Fruit fly (Drosophila melanogaster) whole organism, embryonic: Measurements from ENCODE around the gene CG14153.

ENCODE experiments used
- CG10147 ChIP-seq: fragments of 200-800 bp; sonication (Bioruptor generic); optimal IDR thresholded peaks from 2 replicates; lab custom pipeline; 2019; ENCODE audit warnings: missing biosample characterization, mild to moderate bottlenecking, missing genetic modification characterization, moderate library complexity
- CG10565 ChIP-seq: fragments of 200-800 bp; sonication (Bioruptor generic); optimal IDR thresholded peaks from 3 replicates; lab custom pipeline; 2016; ENCODE audit warnings: missing biosample characterization, mild to moderate bottlenecking, missing genetic modification characterization
- CG10979 ChIP-seq: fragments of 200-800 bp; sonication (Bioruptor generic); optimal IDR thresholded peaks from 2 replicates; lab custom pipeline; 2018; ENCODE audit warnings: missing biosample characterization, mild to moderate bottlenecking, missing genetic modification characterization, moderate library complexity
- CG11085 ChIP-seq: fragments of 200-800 bp; sonication (Bioruptor generic); IDR thresholded peaks from 2 replicates; pipeline ENCODE4 v1.3.6; 2022; ENCODE audit warnings: missing biosample characterization, missing genetic modification characterization
- CG12391 ChIP-seq: fragments of 200-800 bp; sonication (Bioruptor generic); optimal IDR thresholded peaks from 3 replicates; lab custom pipeline; 2018; ENCODE audit warnings: missing biosample characterization, mild to moderate bottlenecking, missing genetic modification characterization, moderate library complexity
- CG1529 ChIP-seq: fragments of 200-800 bp; sonication (Bioruptor generic); optimal IDR thresholded peaks from 3 replicates; lab custom pipeline; 2018; ENCODE audit warnings: missing biosample characterization, missing genetic modification characterization
- CG16863 ChIP-seq: fragments of 200-800 bp; sonication (Bioruptor generic); optimal IDR thresholded peaks from 3 replicates; lab custom pipeline; 2016; ENCODE audit warnings: missing biosample characterization, missing genetic modification characterization
- CG18764 ChIP-seq: fragments of 200-800 bp; sonication (Bioruptor generic); optimal IDR thresholded peaks from 3 replicates; lab custom pipeline; 2016; ENCODE audit warnings: missing biosample characterization, missing genetic modification characterization
- CG2875 ChIP-seq: fragments of 200-800 bp; sonication (Bioruptor generic); optimal IDR thresholded peaks from 2 replicates; lab custom pipeline; 2017; ENCODE audit warnings: missing biosample characterization, mild to moderate bottlenecking, missing genetic modification characterization, missing genetic modification reagents
- CG31441 ChIP-seq: fragments of 200-800 bp; sonication (Bioruptor generic); IDR thresholded peaks from 2 replicates; pipeline ENCODE4 v1.3.6; 2022; ENCODE audit warnings: missing biosample characterization, missing genetic modification characterization
- CG33557 ChIP-seq: fragments of 200-800 bp; sonication (Bioruptor generic); optimal IDR thresholded peaks from 2 replicates; lab custom pipeline; 2019; ENCODE audit warnings: missing biosample characterization, mild to moderate bottlenecking, missing genetic modification characterization, moderate library complexity
- CG4820 ChIP-seq: fragments of 200-800 bp; sonication (Bioruptor generic); optimal IDR thresholded peaks from 3 replicates; lab custom pipeline; 2016; ENCODE audit warnings: missing biosample characterization, missing genetic modification characterization
- CG6175 ChIP-seq: fragments of 200-800 bp; sonication (Bioruptor generic); IDR thresholded peaks from 3 replicates; pipeline ENCODE4 v1.3.6; 2022; ENCODE audit warnings: missing biosample characterization, missing genetic modification characterization
- CG7271 ChIP-seq: fragments of 200-800 bp; sonication (Bioruptor generic); optimal IDR thresholded peaks from 2 replicates; lab custom pipeline; 2018; ENCODE audit warnings: missing biosample characterization, mild to moderate bottlenecking, missing genetic modification characterization, moderate library complexity
- CG7928 ChIP-seq: fragments of 200-800 bp; sonication (Bioruptor generic); optimal IDR thresholded peaks from 2 replicates; lab custom pipeline; 2017; ENCODE audit warnings: missing biosample characterization, mild to moderate bottlenecking, missing genetic modification characterization
- CG9797 ChIP-seq: fragments of 200-800 bp; sonication (Bioruptor generic); optimal IDR thresholded peaks from 3 replicates; lab custom pipeline; 2018; ENCODE audit warnings: missing biosample characterization, mild to moderate bottlenecking, missing genetic modification characterization
- D19A ChIP-seq: fragments of 200-800 bp; optimal IDR thresholded peaks from 3 replicates; lab custom pipeline; 2019; ENCODE audit warnings: missing biosample characterization, mild to moderate bottlenecking, missing genetic modification characterization, moderate library complexity
- E2f2 ChIP-seq: fragments of 200-800 bp; sonication (Bioruptor generic); IDR thresholded peaks from 2 replicates; pipeline ENCODE4 v1.3.6; 2022; ENCODE audit warnings: missing biosample characterization, missing genetic modification characterization
- Hmr ChIP-seq: fragments of 200-800 bp; sonication (Bioruptor generic); optimal IDR thresholded peaks from 3 replicates; lab custom pipeline; 2017; ENCODE audit warnings: mild to moderate bottlenecking, missing biosample characterization, missing genetic modification reagents, missing genetic modification characterization
- Hr3 ChIP-seq: fragments of 200-800 bp; sonication (Bioruptor generic); optimal IDR thresholded peaks from 3 replicates; lab custom pipeline; 2016; ENCODE audit warnings: missing biosample characterization, missing genetic modification characterization
- Kr ChIP-seq: fragments of 200-800 bp; sonication (Bioruptor generic); optimal IDR thresholded peaks from 2 replicates; lab custom pipeline; 2017; ENCODE audit warnings: missing biosample characterization, mild to moderate bottlenecking, missing genetic modification characterization
- Mes4 ChIP-seq: fragments of 200-800 bp; sonication (Bioruptor generic); optimal IDR thresholded peaks from 2 replicates; lab custom pipeline; 2016; ENCODE audit warnings: missing biosample characterization, missing genetic modification characterization
- PHDP ChIP-seq: fragments of 200-800 bp; sonication (Bioruptor generic); optimal IDR thresholded peaks from 3 replicates; lab custom pipeline; 2018; ENCODE audit warnings: missing biosample characterization, mild to moderate bottlenecking, missing genetic modification characterization, moderate library complexity
- aop ChIP-seq: fragments of 200-800 bp; sonication (Bioruptor generic); IDR thresholded peaks from 2 replicates; pipeline ENCODE4 v1.3.6; 2022; ENCODE audit warnings: missing biosample characterization, missing genetic modification characterization
- dysf ChIP-seq: fragments of 200-800 bp; sonication (Bioruptor generic); IDR thresholded peaks from 3 replicates; pipeline ENCODE4 v1.3.6; 2022; ENCODE audit warnings: missing biosample characterization, missing genetic modification characterization
- fd96Cb ChIP-seq: fragments of 200-800 bp; sonication (Bioruptor generic); optimal IDR thresholded peaks from 2 replicates; lab custom pipeline; 2018; ENCODE audit warnings: missing biosample characterization, mild to moderate bottlenecking, missing genetic modification characterization, moderate library complexity
- gcm2 ChIP-seq: fragments of 200-800 bp; sonication (Bioruptor generic); optimal IDR thresholded peaks from 2 replicates; lab custom pipeline; 2016; ENCODE audit warnings: missing biosample characterization, missing genetic modification characterization
- ind ChIP-seq: fragments of 200-800 bp; sonication (Bioruptor generic); optimal IDR thresholded peaks from 3 replicates; lab custom pipeline; 2016; ENCODE audit warnings: missing biosample characterization, missing genetic modification characterization
- insv ChIP-seq, 2 experiments: fragments of 200-800 bp; sonication (Bioruptor generic); optimal IDR thresholded peaks; 3 replicates each; lab custom pipeline; 2016 to 2018; ENCODE audit warnings: missing biosample characterization in 2 of 2, missing genetic modification characterization in 2 of 2
- luna ChIP-seq: fragments of 200-800 bp; sonication (Bioruptor generic); optimal IDR thresholded peaks from 2 replicates; lab custom pipeline; 2016; ENCODE audit warnings: missing biosample characterization, missing genetic modification characterization
- nau ChIP-seq: fragments of 200-800 bp; sonication (Bioruptor generic); optimal IDR thresholded peaks from 3 replicates; lab custom pipeline; 2017; ENCODE audit warnings: missing biosample characterization, mild to moderate bottlenecking, missing genetic modification characterization, missing genetic modification reagents
- odd ChIP-seq: fragments of 200-800 bp; sonication (Bioruptor generic); optimal IDR thresholded peaks from 2 replicates; lab custom pipeline; 2017; ENCODE audit warnings: missing biosample characterization, mild to moderate bottlenecking, missing genetic modification characterization
- org-1 ChIP-seq: fragments of 200-800 bp; sonication (Bioruptor generic); optimal IDR thresholded peaks from 2 replicates; lab custom pipeline; 2017; ENCODE audit warnings: missing biosample characterization, missing genetic modification characterization
- pan ChIP-seq, 4 experiments: fragments of >200 bp in 3 of 4; fragments of 200-800 bp in 1 of 4; sonication (Bioruptor generic) in 1 of 4; optimal IDR thresholded peaks in 3 of 4; IDR thresholded peaks in 1 of 4; 2 replicates each; pipeline versions ENCODE4 v1.3.6 to Lab custom; 2017 to 2022; ENCODE audit warnings: missing biosample characterization in 2 of 4, missing genetic modification characterization in 2 of 4, mixed read lengths in 1 of 4
- repo ChIP-seq: fragments of 200-800 bp; sonication (Bioruptor generic); optimal IDR thresholded peaks from 2 replicates; lab custom pipeline; 2016; ENCODE audit warnings: missing biosample characterization, missing genetic modification characterization
- rib ChIP-seq: fragments of 200-800 bp; sonication (Bioruptor generic); IDR thresholded peaks from 2 replicates; pipeline ENCODE4 v1.3.6; 2022; ENCODE audit warnings: missing biosample characterization, missing genetic modification characterization
- scrt ChIP-seq: fragments of 200-800 bp; sonication (Bioruptor generic); optimal IDR thresholded peaks from 2 replicates; lab custom pipeline; 2018; ENCODE audit warnings: missing biosample characterization, mild to moderate bottlenecking, missing genetic modification characterization, moderate library complexity
- sima ChIP-seq: fragments of 200-800 bp; sonication (Bioruptor generic); optimal IDR thresholded peaks from 2 replicates; lab custom pipeline; 2016; ENCODE audit warnings: missing biosample characterization, missing genetic modification characterization
- so ChIP-seq: fragments of 200-800 bp; sonication (Bioruptor generic); IDR thresholded peaks from 3 replicates; pipeline ENCODE4 v1.3.6; 2022; ENCODE audit warnings: missing biosample characterization, missing genetic modification characterization
- sob ChIP-seq: fragments of 200-800 bp; sonication (Bioruptor generic); IDR thresholded peaks from 2 replicates; pipeline ENCODE4 v1.3.6; 2022; ENCODE audit warnings: missing biosample characterization, missing genetic modification characterization

Gene CG14153

DNA sequence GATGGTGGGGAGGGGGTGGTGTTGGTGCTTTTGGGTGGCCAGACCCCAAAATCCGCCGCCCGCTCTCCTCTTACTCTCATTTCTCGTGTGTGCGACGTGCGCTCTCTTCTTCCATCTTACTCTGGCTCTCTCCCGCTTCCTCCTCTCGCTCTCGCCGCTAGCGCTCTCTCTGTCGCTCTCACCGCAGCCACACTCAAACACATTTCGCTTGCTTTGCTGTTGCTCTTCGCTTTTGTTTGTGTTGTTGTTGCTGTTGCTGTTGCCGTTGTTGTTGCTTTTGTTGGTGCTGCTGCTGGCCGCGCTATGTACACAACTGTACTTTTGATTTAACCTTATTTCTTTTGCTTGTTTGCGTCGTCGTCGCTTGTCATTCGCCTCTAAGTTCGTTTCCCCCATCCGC, 38.5 kb downstream of the CG14153 start (continued):
- TF ChIP-seq fd96Cb (tag; lab: Kevin White, UChicago) (no peak), Hmr (GFP tag; lab: Kevin White, UChicago) (no peak), E2f2 (GFP tag; lab: Robert Waterston, UW) (no peak; the same call in 1 of the 2 replicates), odd (GFP tag; lab: Kevin White, UChicago) (no peak), Kr (GFP tag; lab: Kevin White, UChicago) (no peak), CG6175 (GFP tag; lab: Robert Waterston, UW) (no peak), Hr3 (no peak), CG11085 (GFP tag; lab: Robert Waterston, UW) (no peak), CG33557 (GFP tag; lab: Kevin White, UChicago) (no peak), CG16863 (GFP tag; lab: Kevin White, UChicago) (no peak), rib (GFP tag; lab: Robert Waterston, UW) (peak; percentile 60; the same call in 1 of the 2 replicates), scrt (peak; percentile 23), aop (GFP tag; lab: Robert Waterston, UW) (no peak), ind (GFP tag; lab: Kevin White, UChicago) (no peak), CG2875 (GFP tag; lab: Kevin White, UChicago) (no peak), CG10147 (GFP tag; lab: Kevin White, UChicago) (no peak), CG4820 (GFP tag; lab: Kevin White, UChicago) (no peak), CG18764 (no peak), sima (GFP tag; lab: Kevin White, UChicago) (no peak), dysf (GFP tag; lab: Robert Waterston, UW) (no peak), CG10565 (GFP tag; lab: Kevin White, UChicago) (no peak), repo (GFP tag; lab: Kevin White, UChicago) (no peak), CG7271 (no peak), PHDP (tag; lab: Kevin White, UChicago) (no peak), Mes4 (GFP tag; lab: Kevin White, UChicago) (no peak), nau (GFP tag; lab: Kevin White, UChicago) (no peak), so (GFP tag; lab: Robert Waterston, UW) (peak; percentile 31; the same call in 2 of the 3 replicates), D19A (tag; lab: Kevin White, UChicago) (no peak), CG12391 (no peak), CG9797 (GFP tag; lab: Kevin White, UChicago) (no peak), gcm2 (GFP tag; lab: Kevin White, UChicago) (no peak), luna (no peak), sob (GFP tag; lab: Robert Waterston, UW) (no peak), org-1 (GFP tag; lab: Kevin White, UChicago) (no peak), pan (optimal IDR thresholded peaks at IDR 0.05; lab: Kevin White, UChicago) (no peak), pan (GFP tag; optimal IDR thresholded peaks at IDR 0.05 in 1 of 2, IDR thresholded peaks at IDR 0.05 in 1 of 2) (peak in 1 of 2 experiments; percentile 44), CG31441 (GFP tag; lab: Robert Waterston, UW) (no peak), CG10979 (tag; lab: Kevin White, UChicago) (no peak), insv (GFP tag; optimal IDR thresholded peaks at IDR 0.05; lab: Kevin White, UChicago) (no peak), CG7928 (GFP tag; lab: Kevin White, UChicago) (no peak), CG1529 (GFP tag; lab: Kevin White, UChicago) (no peak)
